Worm (Caenorhabditis elegans) whole organism, L3 larva: ENCODE measurements around the gene ceh-30.

Experiments used
- ama-1 ChIP-seq: fragments of 150-350 bp; optimal IDR thresholded peaks from 2 replicates; lab custom pipeline; 2018
- ceh-82 ChIP-seq: fragments of 150-350 bp; optimal IDR thresholded peaks from 2 replicates; lab custom pipeline; 2014; ENCODE audit warnings: missing biosample characterization, missing genetic modification characterization
- fos-1 ChIP-seq: fragments of 150-350 bp; optimal IDR thresholded peaks from 2 replicates; lab custom pipeline; 2014; ENCODE audit warnings: missing biosample characterization, missing genetic modification characterization
- lin-39 ChIP-seq: fragments of 150-350 bp; optimal IDR thresholded peaks from 2 replicates; lab custom pipeline; 2018; ENCODE audit warnings: missing biosample characterization, missing genetic modification reagents, missing genetic modification characterization
- nfya-1 ChIP-seq: sonication (generic microtip); optimal IDR thresholded peaks from 2 replicates; lab custom pipeline; 2017; ENCODE audit warnings: missing genetic modification characterization, mild to moderate bottlenecking, missing compliant biosample characterization, antibody characterized with exemption, moderate library complexity; ENCODE audit not compliant: insufficient read depth
- nhr-12 ChIP-seq: fragments of 150-350 bp; optimal IDR thresholded peaks from 2 replicates; lab custom pipeline; 2014; ENCODE audit warnings: missing biosample characterization, missing genetic modification characterization
- nhr-237 ChIP-seq: fragments of 150-350 bp; optimal IDR thresholded peaks from 2 replicates; lab custom pipeline; 2014; ENCODE audit warnings: missing biosample characterization, missing genetic modification characterization
- nhr-25 ChIP-seq: sonication (generic microtip); optimal IDR thresholded peaks from 2 replicates; lab custom pipeline; 2017; ENCODE audit warnings: missing biosample characterization, missing genetic modification characterization
- pha-4 ChIP-seq: fragments of 150-350 bp; optimal IDR thresholded peaks from 2 replicates; lab custom pipeline; 2014; ENCODE audit warnings: missing biosample characterization, missing genetic modification reagents, missing genetic modification characterization
- unc-62 ChIP-seq: fragments of 150-350 bp; sonication (generic microtip); optimal IDR thresholded peaks from 4 replicates; lab custom pipeline; 2014; ENCODE audit warnings: missing biosample characterization, missing genetic modification reagents, missing genetic modification characterization
- ztf-4 ChIP-seq: fragments of 150-350 bp; optimal IDR thresholded peaks from 2 replicates; lab custom pipeline; 2014; ENCODE audit warnings: missing biosample characterization, missing genetic modification characterization

ce11 chrX:3089423-3089822 is 26.0 kb downstream of the ceh-30 start, which contains the start of gene pccb-1:
- TF ChIP-seq pha-4 (tag; lab: Kevin White, UChicago) (no peak), nhr-25 (tag; lab: Kevin White, UChicago) (no peak), ceh-82 (tag; lab: Kevin White, UChicago) (no peak), fos-1 (tag; lab: Kevin White, UChicago) (no peak), nfya-1 (tag; lab: Kevin White, UChicago) (no peak), ama-1 (lab: Kevin White, UChicago) (no peak), nhr-12 (tag; lab: Kevin White, UChicago) (no peak), ztf-4 (tag; lab: Kevin White, UChicago) (no peak), unc-62 (GFP tag; lab: Kevin White, UChicago) (no peak), lin-39 (tag; lab: Kevin White, UChicago) (no peak), nhr-237 (tag; lab: Kevin White, UChicago) (no peak)
